Fruit fly (Drosophila melanogaster) whole organism, adult: ENCODE measurements around the gene CG5122.

Experiments
- CG11617 ChIP-seq: fragments of 200-800 bp; sonication (Bioruptor generic); optimal IDR thresholded peaks from 2 replicates; lab custom pipeline; 2017; ENCODE audit warnings: mild to moderate bottlenecking, missing biosample characterization, missing genetic modification reagents, missing genetic modification characterization
- CG12768 ChIP-seq: fragments of 200-800 bp; sonication (Bioruptor generic); optimal IDR thresholded peaks from 2 replicates; lab custom pipeline; 2017; ENCODE audit warnings: missing biosample characterization, missing genetic modification characterization, mild to moderate bottlenecking, moderate library complexity, missing genetic modification reagents
- CG14711 ChIP-seq: fragments of 200-800 bp; sonication (Bioruptor generic); optimal IDR thresholded peaks from 2 replicates; lab custom pipeline; 2018; ENCODE audit warnings: missing biosample characterization, mild to moderate bottlenecking, missing genetic modification characterization, moderate library complexity
- CG1620 ChIP-seq: fragments of 200-800 bp; sonication (Bioruptor generic); optimal IDR thresholded peaks from 2 replicates; lab custom pipeline; 2016; ENCODE audit warnings: missing biosample characterization, missing genetic modification characterization
- CG33017 ChIP-seq: fragments of 200-800 bp; sonication (Bioruptor generic); optimal IDR thresholded peaks from 2 replicates; lab custom pipeline; 2018; ENCODE audit warnings: missing biosample characterization, mild to moderate bottlenecking, missing genetic modification characterization, moderate library complexity
- CG5204 ChIP-seq: fragments of 200-800 bp; sonication (Bioruptor generic); optimal IDR thresholded peaks from 2 replicates; lab custom pipeline; 2016; ENCODE audit warnings: missing biosample characterization, missing genetic modification characterization
- CG7045 ChIP-seq: fragments of 200-800 bp; sonication (Bioruptor generic); optimal IDR thresholded peaks from 2 replicates; lab custom pipeline; 2017; ENCODE audit warnings: missing biosample characterization, mild to moderate bottlenecking, missing genetic modification characterization
- CG7101 ChIP-seq: fragments of 200-800 bp; sonication (Bioruptor generic); optimal IDR thresholded peaks from 2 replicates; lab custom pipeline; 2018; ENCODE audit warnings: missing biosample characterization, mild to moderate bottlenecking, missing genetic modification characterization, moderate library complexity
- Clk ChIP-seq: fragments of 200-800 bp; sonication (Bioruptor generic); optimal IDR thresholded peaks from 2 replicates; lab custom pipeline; 2017; ENCODE audit warnings: missing biosample characterization, missing genetic modification characterization
- Crg-1 ChIP-seq: fragments of 200-800 bp; sonication (Bioruptor generic); optimal IDR thresholded peaks from 2 replicates; lab custom pipeline; 2016; ENCODE audit warnings: missing biosample characterization, missing genetic modification characterization
- Hr96 ChIP-seq: fragments of 200-800 bp; sonication (Bioruptor generic); optimal IDR thresholded peaks from 2 replicates; lab custom pipeline; 2016; ENCODE audit warnings: missing biosample characterization, missing genetic modification characterization
- Mnt ChIP-seq: fragments of 200-800 bp; sonication (Bioruptor generic); optimal IDR thresholded peaks from 2 replicates; lab custom pipeline; 2016; ENCODE audit warnings: missing biosample characterization, mild to moderate bottlenecking, missing genetic modification characterization
- bab1 ChIP-seq: fragments of 200-800 bp; sonication (Bioruptor generic); optimal IDR thresholded peaks from 3 replicates; lab custom pipeline; 2019; ENCODE audit warnings: missing biosample characterization, mild to moderate bottlenecking, missing genetic modification characterization, moderate library complexity
- cic ChIP-seq: fragments of 200-800 bp; sonication (Bioruptor generic); optimal IDR thresholded peaks from 2 replicates; lab custom pipeline; 2017; ENCODE audit warnings: missing biosample characterization, mild to moderate bottlenecking, missing genetic modification characterization, moderate library complexity
- cnc ChIP-seq, 2 experiments: fragments of >200 bp; optimal IDR thresholded peaks; 2 replicates each; lab custom pipeline; 2017
- kay ChIP-seq: fragments of 200-800 bp; sonication (Bioruptor generic); peaks from one replicate; lab custom pipeline; 2016; ENCODE audit warnings: missing biosample characterization, missing genetic modification characterization, borderline replicate concordance
- ovo ChIP-seq: fragments of 200-800 bp; sonication (Bioruptor generic); optimal IDR thresholded peaks from 2 replicates; lab custom pipeline; 2016; ENCODE audit warnings: missing biosample characterization, missing genetic modification characterization
- pad ChIP-seq: fragments of 200-800 bp; sonication (Bioruptor generic); optimal IDR thresholded peaks from 3 replicates; lab custom pipeline; 2017; ENCODE audit warnings: missing biosample characterization, missing genetic modification characterization, mild to moderate bottlenecking, moderate library complexity, missing genetic modification reagents
- tj ChIP-seq: fragments of 200-800 bp; sonication (Bioruptor generic); optimal IDR thresholded peaks from 3 replicates; lab custom pipeline; 2017; ENCODE audit warnings: missing biosample characterization, mild to moderate bottlenecking, missing genetic modification characterization, moderate library complexity
- toe ChIP-seq: fragments of 200-800 bp; sonication (Bioruptor generic); optimal IDR thresholded peaks from 2 replicates; lab custom pipeline; 2016; ENCODE audit warnings: missing biosample characterization, missing genetic modification characterization

Gene CG5122

DNA sequence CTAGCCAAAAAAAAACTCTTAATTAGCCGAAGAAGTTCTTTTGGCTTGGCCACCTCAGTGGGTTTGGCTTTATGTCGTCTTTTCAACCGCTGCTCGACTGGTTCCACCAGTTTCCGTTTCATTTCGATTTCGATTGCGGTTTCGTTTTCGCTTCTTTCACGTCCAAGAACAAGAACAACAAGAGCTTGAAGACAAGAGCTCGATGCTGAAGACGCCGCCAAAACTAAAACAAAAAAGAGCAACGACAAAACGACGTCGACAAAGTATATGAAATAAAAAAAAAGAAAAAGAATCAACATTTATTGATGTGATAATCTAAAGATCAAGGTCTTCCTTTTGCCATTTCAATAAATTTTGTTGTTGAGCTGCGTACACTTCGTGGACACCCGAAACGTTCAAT is 7.9 kb upstream of the CG5122 start:
- no peak for TF ChIP-seq CG1620 (GFP tag; lab: Kevin White, UChicago)
- TF ChIP-seq Mnt = no peak
- TF ChIP-seq cnc (optimal IDR thresholded peaks at IDR 0.05; lab: Kevin White, UChicago) = no peak
- TF ChIP-seq CG12768 = no peak
- no peak for TF ChIP-seq CG5204 (GFP tag; lab: Kevin White, UChicago)
- TF ChIP-seq bab1 = no peak

dm6 chr2L:13135929-13136328 is 5.5 kb downstream of the CG5122 start:
- no peak for TF ChIP-seq tj (GFP tag; lab: Kevin White, UChicago)
- TF ChIP-seq toe (GFP tag; lab: Kevin White, UChicago) = no peak
- TF ChIP-seq CG7101 (tag; lab: Kevin White, UChicago) = no peak
- no peak for TF ChIP-seq CG1620 (GFP tag; lab: Kevin White, UChicago)
- TF ChIP-seq ovo = no peak
- TF ChIP-seq bab1 = no peak
- no peak for TF ChIP-seq Clk (GFP tag; lab: Kevin White, UChicago)
- no peak for TF ChIP-seq Hr96
- no peak for TF ChIP-seq CG33017 (tag; lab: Kevin White, UChicago)
- TF ChIP-seq Crg-1 (GFP tag; lab: Kevin White, UChicago) = no peak
- no peak for TF ChIP-seq cnc (optimal IDR thresholded peaks at IDR 0.05; lab: Kevin White, UChicago)
- no peak for TF ChIP-seq CG12768
- no peak for TF ChIP-seq pad (GFP tag; lab: Kevin White, UChicago)
- TF ChIP-seq CG11617 (GFP tag; lab: Kevin White, UChicago) = no peak
- TF ChIP-seq CG14711 (tag; lab: Kevin White, UChicago) = no peak
- TF ChIP-seq CG5204 (GFP tag; lab: Kevin White, UChicago) = no peak
- no peak for TF ChIP-seq Mnt
- TF ChIP-seq CG7045 (GFP tag; lab: Kevin White, UChicago) = no peak
- TF ChIP-seq cic (GFP tag; lab: Kevin White, UChicago) = no peak
- no peak for TF ChIP-seq kay (GFP tag; lab: Kevin White, UChicago)

- TF ChIP-seq ovo = no peak
- TF ChIP-seq tj (GFP tag; lab: Kevin White, UChicago) = no peak
- TF ChIP-seq CG12768 = no peak
- no peak for TF ChIP-seq Mnt
- TF ChIP-seq Hr96 = no peak
- TF ChIP-seq CG11617 (GFP tag; lab: Kevin White, UChicago) = no peak
- no peak for TF ChIP-seq CG7101 (tag; lab: Kevin White, UChicago)
- no peak for TF ChIP-seq cnc (optimal IDR thresholded peaks at IDR 0.05; lab: Kevin White, UChicago)
- no peak for TF ChIP-seq bab1
- TF ChIP-seq kay (GFP tag; lab: Kevin White, UChicago) = no peak
- no peak for TF ChIP-seq CG33017 (tag; lab: Kevin White, UChicago)
- no peak for TF ChIP-seq CG5204 (GFP tag; lab: Kevin White, UChicago)
- no peak for TF ChIP-seq CG14711 (tag; lab: Kevin White, UChicago)
- no peak for TF ChIP-seq pad (GFP tag; lab: Kevin White, UChicago)
- TF ChIP-seq cic (GFP tag; lab: Kevin White, UChicago) = no peak
- TF ChIP-seq Clk (GFP tag; lab: Kevin White, UChicago) = no peak
- no peak for TF ChIP-seq CG7045 (GFP tag; lab: Kevin White, UChicago)
- no peak for TF ChIP-seq Crg-1 (GFP tag; lab: Kevin White, UChicago)
- no peak for TF ChIP-seq toe (GFP tag; lab: Kevin White, UChicago)
- no peak for TF ChIP-seq CG1620 (GFP tag; lab: Kevin White, UChicago)
Observed at dm6 chr2L:13140891-13141290, 10.5 kb downstream of the CG5122 start.

DNA sequence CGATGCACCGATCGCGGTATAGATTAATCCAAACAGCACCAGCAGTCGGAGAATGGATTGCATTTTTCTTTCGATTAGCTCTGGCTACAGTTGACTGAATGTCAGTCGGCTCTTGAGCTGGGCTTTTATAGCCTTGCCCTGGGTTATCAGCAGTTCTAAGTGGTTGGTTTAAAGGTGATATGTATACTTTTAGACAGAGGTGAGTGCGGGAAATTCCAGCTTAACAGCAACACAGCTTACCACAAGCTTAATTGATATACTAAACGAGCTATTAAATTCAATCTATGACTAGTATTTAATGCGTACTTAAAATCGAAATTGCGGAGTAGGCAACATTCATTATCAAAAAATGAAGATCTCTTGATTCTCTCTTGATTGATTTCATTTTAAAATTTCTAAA is 12.4 kb downstream of the CG5122 start, which contains the start of gene CG9928:
Gene CG9928, minus strand, starts transcription at position 101 of the 400 bp plus-strand sequence.
- TF ChIP-seq CG5204 (GFP tag; lab: Kevin White, UChicago) (no peak), CG14711 (tag; lab: Kevin White, UChicago) (no peak)

DNA sequence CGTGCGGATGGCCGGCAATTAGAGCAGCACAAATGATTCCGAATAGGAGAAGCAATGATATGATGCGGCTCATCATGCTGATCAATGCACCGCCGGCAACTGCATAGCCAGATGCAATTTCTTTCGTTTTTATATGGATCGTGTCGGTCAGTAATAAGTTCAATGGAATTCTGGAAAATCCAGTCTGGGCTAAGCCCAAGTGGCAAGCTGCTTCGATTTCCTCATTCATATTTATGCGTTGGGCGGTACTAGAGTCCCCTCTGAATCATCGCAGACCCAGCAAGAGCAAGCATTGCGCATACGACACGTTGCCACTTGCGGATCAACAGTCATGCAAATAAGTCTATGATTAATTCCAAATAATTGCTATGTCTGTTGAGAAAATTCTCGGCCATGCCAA is 13.1 kb downstream of the CG5122 start, which contains the start of gene CG16978:
Gene CG16978, minus strand, starts transcription at position 101 of the 400 bp plus-strand sequence.
- TF ChIP-seq Hr96 = no peak
- TF ChIP-seq CG7045 (GFP tag; lab: Kevin White, UChicago) = no peak
- no peak for TF ChIP-seq bab1
- no peak for TF ChIP-seq tj (GFP tag; lab: Kevin White, UChicago)
- no peak for TF ChIP-seq pad (GFP tag; lab: Kevin White, UChicago)
- TF ChIP-seq CG11617 (GFP tag; lab: Kevin White, UChicago) = no peak

DNA sequence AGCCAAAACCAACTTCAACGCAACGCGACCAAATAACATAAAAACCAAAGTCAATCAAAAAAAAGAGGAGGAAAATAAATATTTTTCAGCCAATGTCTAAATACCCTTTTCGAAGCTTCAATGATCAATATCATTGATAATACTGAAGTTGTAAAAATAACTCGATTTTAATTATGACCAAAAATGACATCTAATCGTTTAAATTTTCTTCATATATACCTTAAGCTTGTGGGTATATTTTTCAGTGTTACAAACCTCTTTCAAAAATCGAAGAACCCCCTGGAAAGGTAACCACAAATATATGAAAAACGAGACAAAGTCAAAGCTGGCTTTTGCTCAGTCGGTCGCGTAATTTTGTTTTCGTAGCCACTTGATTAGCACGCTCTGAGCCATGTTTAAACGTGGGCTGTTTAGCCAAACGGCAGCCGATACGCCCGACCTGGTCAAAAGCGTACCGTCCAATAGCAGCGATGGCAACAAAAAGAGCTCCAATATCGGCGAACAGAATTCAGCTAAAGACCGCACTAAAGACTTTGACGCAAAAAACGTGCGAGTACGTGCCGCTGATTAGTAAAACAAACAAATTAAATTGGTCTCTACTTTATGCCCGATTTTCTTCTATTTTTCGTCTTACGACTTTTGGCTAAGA is 14.8 kb downstream of the CG5122 start:
- TF ChIP-seq CG5204 (GFP tag; lab: Kevin White, UChicago) (no peak), bab1 (peak; percentile 77), cic (GFP tag; lab: Kevin White, UChicago) (no peak)

- no peak for TF ChIP-seq cic (GFP tag; lab: Kevin White, UChicago)
- no peak for TF ChIP-seq Clk (GFP tag; lab: Kevin White, UChicago)
- no peak for TF ChIP-seq CG11617 (GFP tag; lab: Kevin White, UChicago)
- no peak for TF ChIP-seq kay (GFP tag; lab: Kevin White, UChicago)
- TF ChIP-seq bab1 = no peak
- no peak for TF ChIP-seq Crg-1 (GFP tag; lab: Kevin White, UChicago)
- no peak for TF ChIP-seq Mnt
- TF ChIP-seq tj (GFP tag; lab: Kevin White, UChicago) = no peak
- TF ChIP-seq CG33017 (tag; lab: Kevin White, UChicago) = no peak
- TF ChIP-seq CG12768 = no peak
- no peak for TF ChIP-seq CG1620 (GFP tag; lab: Kevin White, UChicago)
- no peak for TF ChIP-seq Hr96
- TF ChIP-seq cnc (optimal IDR thresholded peaks at IDR 0.05; lab: Kevin White, UChicago) = no peak
- TF ChIP-seq CG5204 (GFP tag; lab: Kevin White, UChicago) = no peak
- no peak for TF ChIP-seq CG14711 (tag; lab: Kevin White, UChicago)
- TF ChIP-seq CG7101 (tag; lab: Kevin White, UChicago) = no peak
- TF ChIP-seq toe (GFP tag; lab: Kevin White, UChicago) = no peak
Observed at dm6 chr2L:13146254-13146653, 15.9 kb downstream of the CG5122 start.
